Fruit fly (Drosophila melanogaster) whole organism, embryonic: Measurements from ENCODE around the gene Ir94a.

Source experiments
- CG10321 ChIP-seq: fragments of 200-800 bp; sonication (Bioruptor generic); IDR thresholded peaks from 2 replicates; pipeline ENCODE4 v1.3.6; 2022; ENCODE audit warnings: missing biosample characterization, missing genetic modification characterization
- CG10959 ChIP-seq: fragments of 200-800 bp; sonication (Bioruptor generic); IDR thresholded peaks from 2 replicates; pipeline ENCODE4 v1.3.6; 2022; ENCODE audit warnings: missing biosample characterization, missing genetic modification characterization
- CG11456 ChIP-seq: fragments of 200-800 bp; sonication (Bioruptor generic); IDR thresholded peaks from 3 replicates; pipeline ENCODE4 v1.3.6; 2022; ENCODE audit warnings: missing biosample characterization, missing genetic modification characterization
- CG12104 ChIP-seq: fragments of 200-800 bp; sonication (Bioruptor generic); optimal IDR thresholded peaks from 3 replicates; lab custom pipeline; 2016; ENCODE audit warnings: missing biosample characterization, missing genetic modification characterization
- CG12155 ChIP-seq: fragments of 200-800 bp; sonication (Bioruptor generic); optimal IDR thresholded peaks from 3 replicates; lab custom pipeline; 2016; ENCODE audit warnings: missing biosample characterization, missing genetic modification characterization
- CG1233 ChIP-seq: fragments of 200-800 bp; sonication (Bioruptor generic); optimal IDR thresholded peaks from 4 replicates; lab custom pipeline; 2018; ENCODE audit warnings: missing biosample characterization, mild to moderate bottlenecking, missing genetic modification characterization
- CG13624 ChIP-seq: fragments of 200-800 bp; sonication (Bioruptor generic); optimal IDR thresholded peaks from 2 replicates; lab custom pipeline; 2016; ENCODE audit warnings: missing biosample characterization, missing genetic modification characterization
- CG13894 ChIP-seq: fragments of 200-800 bp; sonication (Bioruptor generic); optimal IDR thresholded peaks from 3 replicates; lab custom pipeline; 2018; ENCODE audit warnings: missing biosample characterization, mild to moderate bottlenecking, missing genetic modification characterization, moderate library complexity
- CG14965 ChIP-seq: fragments of 200-800 bp; sonication (Bioruptor generic); optimal IDR thresholded peaks from 2 replicates; lab custom pipeline; 2016; ENCODE audit warnings: missing biosample characterization, missing genetic modification characterization, borderline replicate concordance
- CG15011 ChIP-seq: fragments of 200-800 bp; sonication (Bioruptor generic); optimal IDR thresholded peaks from 3 replicates; lab custom pipeline; 2018; ENCODE audit warnings: missing biosample characterization, mild to moderate bottlenecking, missing genetic modification characterization
- CG15696 ChIP-seq: fragments of 200-800 bp; sonication (Bioruptor generic); optimal IDR thresholded peaks from 2 replicates; lab custom pipeline; 2019; ENCODE audit warnings: missing biosample characterization, mild to moderate bottlenecking, missing genetic modification characterization, moderate library complexity
- CG16813 ChIP-seq: fragments of 200-800 bp; sonication (Bioruptor generic); IDR thresholded peaks from 3 replicates; pipeline ENCODE4 v1.3.6; 2022; ENCODE audit warnings: missing biosample characterization, missing genetic modification characterization; ENCODE audit not compliant: partially characterized antibody
- CG18599 ChIP-seq: fragments of 200-800 bp; sonication (Bioruptor generic); optimal IDR thresholded peaks from 3 replicates; lab custom pipeline; 2017; ENCODE audit warnings: missing biosample characterization, missing genetic modification characterization, mild to moderate bottlenecking, moderate library complexity, missing genetic modification reagents
- CG34376 ChIP-seq: fragments of 200-800 bp; sonication (Bioruptor generic); optimal IDR thresholded peaks from 2 replicates; lab custom pipeline; 2018; ENCODE audit warnings: missing biosample characterization, mild to moderate bottlenecking, missing genetic modification characterization
- CG3847 ChIP-seq: fragments of 200-800 bp; sonication (Bioruptor generic); IDR thresholded peaks from 2 replicates; pipeline ENCODE4 v1.3.6; 2022; ENCODE audit warnings: missing biosample characterization, missing genetic modification characterization
- CG6813 ChIP-seq: fragments of 200-800 bp; sonication (Bioruptor generic); optimal IDR thresholded peaks from 2 replicates; lab custom pipeline; 2017; ENCODE audit warnings: missing biosample characterization, missing genetic modification characterization, mild to moderate bottlenecking, moderate library complexity, missing genetic modification reagents
- CG7271 ChIP-seq: fragments of 200-800 bp; sonication (Bioruptor generic); optimal IDR thresholded peaks from 2 replicates; lab custom pipeline; 2018; ENCODE audit warnings: missing biosample characterization, mild to moderate bottlenecking, missing genetic modification characterization, moderate library complexity
- CG7556 ChIP-seq: fragments of 200-800 bp; sonication (Bioruptor generic); optimal IDR thresholded peaks from 2 replicates; lab custom pipeline; 2017; ENCODE audit warnings: missing biosample characterization, mild to moderate bottlenecking, missing genetic modification characterization
- CG7839 ChIP-seq: fragments of 200-800 bp; sonication (Bioruptor generic); optimal IDR thresholded peaks from 3 replicates; lab custom pipeline; 2018; ENCODE audit warnings: missing biosample characterization, mild to moderate bottlenecking, missing genetic modification characterization, moderate library complexity
- CG8388 ChIP-seq: fragments of 200-800 bp; sonication (Bioruptor generic); optimal IDR thresholded peaks from 2 replicates; lab custom pipeline; 2019; ENCODE audit warnings: missing biosample characterization, mild to moderate bottlenecking, missing genetic modification characterization, moderate library complexity
- CG9727 ChIP-seq: fragments of 200-800 bp; sonication (Bioruptor generic); optimal IDR thresholded peaks from 3 replicates; lab custom pipeline; 2017; ENCODE audit warnings: missing biosample characterization, mild to moderate bottlenecking, missing genetic modification characterization
- Chrac-16 ChIP-seq: fragments of 200-800 bp; sonication (Bioruptor generic); optimal IDR thresholded peaks from 3 replicates; lab custom pipeline; 2016; ENCODE audit warnings: missing biosample characterization, missing genetic modification characterization
- Dfd ChIP-seq, 2 experiments: fragments of >200 bp; optimal IDR thresholded peaks; 2 replicates each; lab custom pipeline; 2017; ENCODE audit warnings: missing biosample characterization in 2 of 2, missing genetic modification characterization in 2 of 2
- Drgx ChIP-seq: fragments of 200-800 bp; sonication (Bioruptor generic); IDR thresholded peaks from 2 replicates; pipeline ENCODE4 v1.3.6; 2022; ENCODE audit warnings: missing biosample characterization, missing genetic modification characterization
- Hey ChIP-seq: fragments of 200-800 bp; sonication (Bioruptor generic); optimal IDR thresholded peaks from 3 replicates; lab custom pipeline; 2018; ENCODE audit warnings: missing biosample characterization, mild to moderate bottlenecking, missing genetic modification characterization
- Hmr ChIP-seq: fragments of 200-800 bp; sonication (Bioruptor generic); optimal IDR thresholded peaks from 3 replicates; lab custom pipeline; 2017; ENCODE audit warnings: mild to moderate bottlenecking, missing biosample characterization, missing genetic modification reagents, missing genetic modification characterization
- Kr ChIP-seq: fragments of 200-800 bp; sonication (Bioruptor generic); optimal IDR thresholded peaks from 2 replicates; lab custom pipeline; 2017; ENCODE audit warnings: missing biosample characterization, mild to moderate bottlenecking, missing genetic modification characterization
- MBD-R2 ChIP-seq: fragments of 200-800 bp; sonication (Bioruptor generic); IDR thresholded peaks from 2 replicates; pipeline ENCODE4 v1.3.6; 2022; ENCODE audit warnings: missing biosample characterization, missing genetic modification characterization
- Meics ChIP-seq: fragments of 200-800 bp; sonication (Bioruptor generic); optimal IDR thresholded peaks from 2 replicates; lab custom pipeline; 2017; ENCODE audit warnings: missing biosample characterization, mild to moderate bottlenecking, missing genetic modification characterization
- Poxn ChIP-seq: fragments of 200-800 bp; sonication (Bioruptor generic); IDR thresholded peaks from 2 replicates; pipeline ENCODE4 v1.3.6; 2022; ENCODE audit warnings: missing biosample characterization, missing genetic modification characterization
- Spps ChIP-seq: fragments of 200-800 bp; sonication (Bioruptor generic); optimal IDR thresholded peaks from 2 replicates; lab custom pipeline; 2018; ENCODE audit warnings: missing biosample characterization, mild to moderate bottlenecking, missing genetic modification characterization
- Xrp1 ChIP-seq: fragments of 200-800 bp; sonication (Bioruptor generic); IDR thresholded peaks from 2 replicates; pipeline ENCODE4 v1.3.6; 2022; ENCODE audit warnings: missing biosample characterization, missing genetic modification characterization
- abd-A ChIP-seq: fragments of 200-800 bp; sonication (Bioruptor generic); optimal IDR thresholded peaks from 3 replicates; lab custom pipeline; 2019; ENCODE audit warnings: missing biosample characterization, mild to moderate bottlenecking, missing genetic modification characterization, moderate library complexity
- aop ChIP-seq: fragments of 200-800 bp; sonication (Bioruptor generic); IDR thresholded peaks from 2 replicates; pipeline ENCODE4 v1.3.6; 2022; ENCODE audit warnings: missing biosample characterization, missing genetic modification characterization
- ase ChIP-seq: fragments of 200-800 bp; sonication (Bioruptor generic); IDR thresholded peaks from 3 replicates; pipeline ENCODE4 v1.3.6; 2022; ENCODE audit warnings: missing biosample characterization, missing genetic modification characterization
- cato ChIP-seq: fragments of 200-800 bp; sonication (Bioruptor generic); optimal IDR thresholded peaks from 2 replicates; lab custom pipeline; 2016; ENCODE audit warnings: missing biosample characterization, missing genetic modification characterization, borderline replicate concordance
- cg ChIP-seq: fragments of 200-800 bp; sonication (Bioruptor generic); optimal IDR thresholded peaks from 3 replicates; lab custom pipeline; 2019; ENCODE audit warnings: missing biosample characterization, mild to moderate bottlenecking, missing genetic modification characterization, moderate library complexity
- croc ChIP-seq: fragments of 200-800 bp; sonication (Bioruptor generic); conservative IDR thresholded peaks from 3 replicates; pipeline ENCODE4 v1.3.6; 2022; ENCODE audit warnings: missing biosample characterization, missing genetic modification characterization
- ems ChIP-seq: fragments of 200-800 bp; sonication (Bioruptor generic); optimal IDR thresholded peaks from 3 replicates; lab custom pipeline; 2016; ENCODE audit warnings: missing biosample characterization, missing genetic modification characterization
- fd102C ChIP-seq: fragments of 200-800 bp; sonication (Bioruptor generic); optimal IDR thresholded peaks from 2 replicates; lab custom pipeline; 2018; ENCODE audit warnings: missing biosample characterization, mild to moderate bottlenecking, missing genetic modification characterization, moderate library complexity
- h ChIP-seq: fragments of >200 bp; optimal IDR thresholded peaks from 2 replicates; lab custom pipeline; 2017
- insv ChIP-seq, 2 experiments: fragments of 200-800 bp; sonication (Bioruptor generic); optimal IDR thresholded peaks; 3 replicates each; lab custom pipeline; 2016 to 2018; ENCODE audit warnings: missing biosample characterization in 2 of 2, missing genetic modification characterization in 2 of 2
- kay ChIP-seq: fragments of 200-800 bp; sonication (Bioruptor generic); optimal IDR thresholded peaks from 2 replicates; lab custom pipeline; 2016; ENCODE audit warnings: missing biosample characterization, missing genetic modification characterization
- onecut ChIP-seq: fragments of 200-800 bp; sonication (Bioruptor generic); IDR thresholded peaks from 2 replicates; pipeline ENCODE4 v1.3.6; 2022; ENCODE audit warnings: missing biosample characterization, missing genetic modification characterization
- pho ChIP-seq: fragments of 200-800 bp; sonication (Bioruptor generic); optimal IDR thresholded peaks from 2 replicates; lab custom pipeline; 2016; ENCODE audit warnings: missing biosample characterization, missing genetic modification characterization
- sim ChIP-seq: fragments of 200-800 bp; sonication (Bioruptor generic); IDR thresholded peaks from 2 replicates; pipeline ENCODE4 v1.3.6; 2022; ENCODE audit warnings: missing biosample characterization, missing genetic modification characterization
- so ChIP-seq: fragments of 200-800 bp; sonication (Bioruptor generic); IDR thresholded peaks from 3 replicates; pipeline ENCODE4 v1.3.6; 2022; ENCODE audit warnings: missing biosample characterization, missing genetic modification characterization
- tna ChIP-seq: fragments of 200-800 bp; sonication (Bioruptor generic); IDR thresholded peaks from 2 replicates; pipeline ENCODE4 v1.3.6; 2022; ENCODE audit warnings: missing biosample characterization, missing genetic modification characterization; ENCODE audit not compliant: partially characterized antibody
- wdn ChIP-seq: fragments of 200-800 bp; sonication (Bioruptor generic); IDR thresholded peaks from 2 replicates; pipeline ENCODE4 v1.3.6; 2022; ENCODE audit warnings: missing biosample characterization, missing genetic modification characterization
- zen2 ChIP-seq: fragments of 200-800 bp; sonication (Bioruptor generic); IDR thresholded peaks from 3 replicates; pipeline ENCODE4 v1.3.6; 2022; ENCODE audit warnings: missing biosample characterization, missing genetic modification characterization; ENCODE audit not compliant: partially characterized antibody

The Ir94a gene

dm6 chr3R:22133337-22134014 lies 20.2 kb downstream of the Ir94a start, which contains the start of gene SKIP (continued):
- TF ChIP-seq CG9727 (peak; percentile 26), CG13624 (GFP tag; lab: Kevin White, UChicago) (peak; percentile 55), croc (GFP tag; lab: Robert Waterston, UW) (no peak), Hey (tag; lab: Kevin White, UChicago) (no peak), cato (GFP tag; lab: Kevin White, UChicago) (no peak), CG6813 (GFP tag; lab: Kevin White, UChicago) (no peak), ems (GFP tag; lab: Kevin White, UChicago) (no peak), Poxn (no peak), CG34376 (GFP tag; lab: Kevin White, UChicago) (peak; percentile 14), cg (GFP tag; lab: Kevin White, UChicago) (no peak), Spps (peak; percentile 22), Xrp1 (GFP tag; lab: Robert Waterston, UW) (0 out of 2 replicates have a peak, but pooled peaks have one; percentile 33), Kr (no peak), kay (GFP tag; lab: Kevin White, UChicago) (no peak), CG16813 (GFP tag; lab: Robert Waterston, UW) (no peak), CG15011 (GFP tag; lab: Kevin White, UChicago) (no peak), CG7839 (tag; lab: Kevin White, UChicago) (peak; percentile 9), CG7271 (tag; lab: Kevin White, UChicago) (no peak), CG13894 (tag; lab: Kevin White, UChicago) (no peak), insv (GFP tag; optimal IDR thresholded peaks at IDR 0.05; lab: Kevin White, UChicago) (peak in 1 of 2 experiments; percentile 36), onecut (GFP tag; lab: Robert Waterston, UW) (peak; percentile 34; the same call in 1 of the 2 replicates), aop (GFP tag; lab: Robert Waterston, UW) (no peak), CG1233 (peak; percentile 27), CG8388 (GFP tag; lab: Kevin White, UChicago) (peak; percentile 11), tna (GFP tag; lab: Robert Waterston, UW) (peak; percentile 59), Meics (GFP tag; lab: Kevin White, UChicago) (peak; percentile 27), CG3847 (GFP tag; lab: Robert Waterston, UW) (no peak), zen2 (GFP tag; lab: Robert Waterston, UW) (no peak), Dfd (GFP tag; optimal IDR thresholded peaks at IDR 0.05; lab: Kevin White, UChicago) (no peak), CG15696 (no peak), so (GFP tag; lab: Robert Waterston, UW) (0 out of 3 replicates have a peak, but pooled peaks have one; percentile 10), MBD-R2 (no peak), abd-A (tag; lab: Kevin White, UChicago) (peak; percentile 58), CG14965 (GFP tag; lab: Kevin White, UChicago) (no peak), Drgx (0 out of 2 replicates have a peak, but pooled peaks have one; percentile 21), CG12104 (GFP tag; lab: Kevin White, UChicago) (no peak), CG7556 (no peak), wdn (GFP tag; lab: Robert Waterston, UW) (no peak), ase (GFP tag; lab: Robert Waterston, UW) (peak; percentile 35; the same call in 1 of the 3 replicates), fd102C (GFP tag; lab: Kevin White, UChicago) (peak; percentile 55), CG12155 (GFP tag; lab: Kevin White, UChicago) (no peak), CG10959 (no peak), pho (GFP tag; lab: Kevin White, UChicago) (peak; percentile 27), CG11456 (GFP tag; lab: Robert Waterston, UW) (peak; percentile 46; the same call in 1 of the 3 replicates), h (no peak), CG18599 (GFP tag; lab: Kevin White, UChicago) (peak; percentile 39), Hmr (GFP tag; lab: Kevin White, UChicago) (peak; percentile 37), CG10321 (GFP tag; lab: Robert Waterston, UW) (peak; percentile 35; the same call in 1 of the 2 replicates), sim (GFP tag; lab: Robert Waterston, UW) (no peak), Chrac-16 (no peak)
